Worm (Caenorhabditis elegans) whole organism, L1 larva: Measurements from ENCODE around the gene cyp-32B1.

Source experiments
- alr-1 ChIP-seq: fragments of 200-800 bp; sonication (Bioruptor generic); optimal IDR thresholded peaks from 2 replicates; lab custom pipeline; 2018; ENCODE audit warnings: borderline replicate concordance, mild to moderate bottlenecking, missing genetic modification characterization, missing compliant biosample characterization
- aly-2 ChIP-seq: fragments of 150-350 bp; optimal IDR thresholded peaks from 2 replicates; lab custom pipeline; 2014; ENCODE audit warnings: missing biosample characterization, missing genetic modification characterization
- ama-1 ChIP-seq: fragments of 150-350 bp; optimal IDR thresholded peaks from 2 replicates; lab custom pipeline; 2014
- hlh-17 ChIP-seq: fragments of 200-800 bp; sonication (Bioruptor generic); optimal IDR thresholded peaks from 2 replicates; lab custom pipeline; 2018; ENCODE audit warnings: missing genetic modification characterization, mild to moderate bottlenecking, missing compliant biosample characterization, moderate library complexity, borderline replicate concordance
- lin-13 ChIP-seq: fragments of 150-350 bp; optimal IDR thresholded peaks from 2 replicates; lab custom pipeline; 2014; ENCODE audit warnings: missing biosample characterization, missing genetic modification reagents, missing genetic modification characterization
- lin-39 ChIP-seq: fragments of 150-350 bp; optimal IDR thresholded peaks from 2 replicates; lab custom pipeline; 2014; ENCODE audit warnings: missing biosample characterization, missing genetic modification reagents, missing genetic modification characterization
- mep-1 ChIP-seq: fragments of 150-350 bp; optimal IDR thresholded peaks from 2 replicates; lab custom pipeline; 2014; ENCODE audit warnings: missing biosample characterization, missing genetic modification characterization
- nhr-77 ChIP-seq: fragments of 150-350 bp; optimal IDR thresholded peaks from 2 replicates; lab custom pipeline; 2014; ENCODE audit warnings: missing biosample characterization, missing genetic modification characterization
- pax-3 ChIP-seq: fragments of 200-800 bp; sonication (Bioruptor generic); optimal IDR thresholded peaks from 2 replicates; lab custom pipeline; 2018; ENCODE audit warnings: mild to moderate bottlenecking, missing genetic modification characterization, moderate library complexity, missing compliant biosample characterization
- skn-1 ChIP-seq: fragments of 150-350 bp; optimal IDR thresholded peaks from 2 replicates; lab custom pipeline; 2014; ENCODE audit warnings: missing biosample characterization, missing genetic modification characterization
- unc-62 ChIP-seq: fragments of 150-350 bp; optimal IDR thresholded peaks from 2 replicates; lab custom pipeline; 2014; ENCODE audit warnings: missing biosample characterization, missing genetic modification reagents, missing genetic modification characterization
- unc-86 ChIP-seq: sonication (generic microtip); optimal IDR thresholded peaks from 2 replicates; lab custom pipeline; 2016; ENCODE audit warnings: missing genetic modification characterization, missing compliant biosample characterization
- xbp-1 ChIP-seq: sonication (generic microtip); optimal IDR thresholded peaks from 2 replicates; lab custom pipeline; 2016; ENCODE audit warnings: missing genetic modification characterization, missing compliant biosample characterization

DNA sequence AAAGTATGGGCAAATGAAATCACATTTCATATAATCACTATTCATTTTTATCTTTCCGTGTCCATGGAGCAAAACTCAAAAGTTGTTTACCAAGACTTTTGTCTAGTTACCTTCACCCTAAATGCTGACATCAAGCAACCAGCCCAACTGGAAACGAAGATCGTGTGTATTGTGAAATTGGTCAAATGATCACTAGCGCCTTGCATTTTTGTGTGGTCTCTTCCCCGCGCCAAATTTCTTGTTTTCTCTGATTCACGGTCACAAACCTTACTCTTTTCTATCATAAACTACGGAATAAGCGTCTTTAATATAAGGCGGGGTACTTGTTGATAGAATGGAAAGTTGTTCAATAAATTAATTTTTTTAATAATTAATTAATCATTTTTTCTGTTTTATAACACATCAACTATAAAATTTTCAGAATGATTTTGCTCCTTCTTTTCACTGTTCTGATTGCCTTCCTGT, 48.9 kb upstream of the cyp-32B1 start, which contains the start of gene cyp-33C7:
- TF ChIP-seq unc-62 (GFP tag; lab: Kevin White, UChicago) (no peak), lin-39 (tag; lab: Kevin White, UChicago) (no peak), nhr-77 (tag; lab: Kevin White, UChicago) (no peak), unc-86 (no peak), pax-3 (tag; lab: Kevin White, UChicago) (no peak), ama-1 (lab: Kevin White, UChicago) (no peak), lin-13 (GFP tag; lab: Kevin White, UChicago) (no peak), skn-1 (tag; lab: Kevin White, UChicago) (peak; percentile 81), mep-1 (peak; percentile 19), alr-1 (no peak), aly-2 (tag; lab: Kevin White, UChicago) (no peak), hlh-17 (no peak), xbp-1 (tag; lab: Kevin White, UChicago) (no peak)
